Worm (Caenorhabditis elegans) whole organism, late embryonic: Measurements from ENCODE around the gene srh-209.

Source experiments
- C38D4.7 ChIP-seq: fragments of 200-800 bp; sonication (Bioruptor generic); optimal IDR thresholded peaks from 2 replicates; lab custom pipeline; 2018; ENCODE audit warnings: mild to moderate bottlenecking, missing genetic modification characterization, moderate library complexity, missing compliant biosample characterization
- ahr-1 ChIP-seq: sonication (generic microtip); optimal IDR thresholded peaks from 2 replicates; lab custom pipeline; 2016; ENCODE audit warnings: missing genetic modification characterization, missing compliant biosample characterization
- ceh-18 ChIP-seq: sonication (generic microtip); optimal IDR thresholded peaks from 2 replicates; lab custom pipeline; 2016; ENCODE audit warnings: missing genetic modification characterization, missing compliant biosample characterization
- ceh-19 ChIP-seq: fragments of 200-800 bp; sonication (Bioruptor generic); optimal IDR thresholded peaks from 2 replicates; lab custom pipeline; 2018; ENCODE audit warnings: mild to moderate bottlenecking, missing genetic modification characterization, missing compliant biosample characterization
- ceh-2 ChIP-seq: sonication (generic microtip); optimal IDR thresholded peaks from 2 replicates; lab custom pipeline; 2016; ENCODE audit warnings: missing genotype, missing genetic modification characterization, missing compliant biosample characterization
- ceh-24 ChIP-seq: sonication (generic microtip); optimal IDR thresholded peaks from 2 replicates; lab custom pipeline; 2016; ENCODE audit warnings: mild to moderate bottlenecking, missing genetic modification characterization, missing compliant biosample characterization
- ceh-34 ChIP-seq: sonication (generic microtip); optimal IDR thresholded peaks from 2 replicates; lab custom pipeline; 2016; ENCODE audit warnings: mild to moderate bottlenecking, missing genetic modification characterization, missing compliant biosample characterization
- ceh-45 ChIP-seq: fragments of 200-800 bp; sonication (Bioruptor generic); IDR thresholded peaks from 2 replicates; pipeline ENCODE4 v1.3.6; 2022; ENCODE audit warnings: missing genetic modification reagents, missing genetic modification characterization, missing compliant biosample characterization
- ceh-48 ChIP-seq: sonication (generic microtip); optimal IDR thresholded peaks from 2 replicates; lab custom pipeline; 2016; ENCODE audit warnings: missing genetic modification characterization, inconsistent platforms, missing compliant biosample characterization
- ceh-6 ChIP-seq: fragments of 200-800 bp; sonication (Bioruptor generic); optimal IDR thresholded peaks from 2 replicates; lab custom pipeline; 2018; ENCODE audit warnings: mild to moderate bottlenecking, missing genetic modification characterization, missing compliant biosample characterization
- che-1 ChIP-seq: sonication (generic microtip); optimal IDR thresholded peaks from 2 replicates; lab custom pipeline; 2016; ENCODE audit warnings: mild to moderate bottlenecking, missing genetic modification characterization, missing compliant biosample characterization
- dmd-4 ChIP-seq: sonication (generic microtip); optimal IDR thresholded peaks from 2 replicates; lab custom pipeline; 2016; ENCODE audit warnings: borderline replicate concordance, missing genetic modification characterization, missing compliant biosample characterization
- dve-1 ChIP-seq: sonication (generic microtip); optimal IDR thresholded peaks from 2 replicates; lab custom pipeline; 2017; ENCODE audit warnings: antibody characterized with exemption, mild to moderate bottlenecking, missing genetic modification characterization, missing compliant biosample characterization
- elt-4 ChIP-seq: sonication (generic microtip); optimal IDR thresholded peaks from 2 replicates; lab custom pipeline; 2016; ENCODE audit warnings: missing genetic modification characterization, missing compliant biosample characterization
- fax-1 ChIP-seq: sonication (generic microtip); optimal IDR thresholded peaks from 2 replicates; lab custom pipeline; 2016; ENCODE audit warnings: missing genotype, missing genetic modification characterization, missing compliant biosample characterization
- gmeb-2 ChIP-seq: sonication (generic microtip); optimal IDR thresholded peaks from 2 replicates; lab custom pipeline; 2016; ENCODE audit warnings: missing genetic modification characterization, inconsistent platforms, missing compliant biosample characterization
- hlh-13 ChIP-seq: fragments of 200-800 bp; sonication (Bioruptor generic); optimal IDR thresholded peaks from 2 replicates; lab custom pipeline; 2018; ENCODE audit warnings: mild to moderate bottlenecking, missing genetic modification characterization, missing compliant biosample characterization
- hlh-15 ChIP-seq: sonication (generic microtip); optimal IDR thresholded peaks from 2 replicates; lab custom pipeline; 2016; ENCODE audit warnings: missing genetic modification characterization, missing compliant biosample characterization
- hlh-8 ChIP-seq: sonication (generic microtip); optimal IDR thresholded peaks from 2 replicates; lab custom pipeline; 2016; ENCODE audit warnings: missing genotype, missing genetic modification characterization, missing compliant biosample characterization
- lim-6 ChIP-seq: sonication (generic microtip); optimal IDR thresholded peaks from 2 replicates; lab custom pipeline; 2016; ENCODE audit warnings: missing genetic modification characterization, missing compliant biosample characterization
- madf-2 ChIP-seq: sonication (generic microtip); optimal IDR thresholded peaks from 2 replicates; lab custom pipeline; 2017; ENCODE audit warnings: missing genetic modification characterization, missing compliant biosample characterization
- nhr-232 ChIP-seq: sonication (generic microtip); optimal IDR thresholded peaks from 2 replicates; lab custom pipeline; 2016; ENCODE audit warnings: missing genetic modification characterization, missing compliant biosample characterization
- odd-2 ChIP-seq: sonication (generic microtip); optimal IDR thresholded peaks from 2 replicates; lab custom pipeline; 2017; ENCODE audit warnings: antibody characterized with exemption, mild to moderate bottlenecking, missing genetic modification characterization, missing compliant biosample characterization
- pat-9 ChIP-seq: fragments of 200-800 bp; sonication (Bioruptor generic); optimal IDR thresholded peaks from 2 replicates; lab custom pipeline; 2018; ENCODE audit warnings: mild to moderate bottlenecking, missing genetic modification characterization, moderate library complexity, missing compliant biosample characterization
- ref-2 ChIP-seq: sonication (generic microtip); optimal IDR thresholded peaks from 2 replicates; lab custom pipeline; 2016; ENCODE audit warnings: missing genetic modification characterization, missing compliant biosample characterization
- rnt-1 ChIP-seq: sonication (generic microtip); optimal IDR thresholded peaks from 2 replicates; lab custom pipeline; 2016; ENCODE audit warnings: missing genetic modification characterization, missing compliant biosample characterization
- sox-2 ChIP-seq: fragments of 200-800 bp; sonication (Bioruptor generic); IDR thresholded peaks from 2 replicates; pipeline ENCODE4 v1.3.6; 2022; ENCODE audit warnings: missing genetic modification reagents, missing genetic modification characterization, missing compliant biosample characterization
- sox-4 ChIP-seq: sonication (generic microtip); optimal IDR thresholded peaks from 2 replicates; lab custom pipeline; 2017; ENCODE audit warnings: mild to moderate bottlenecking, missing genetic modification characterization, inconsistent platforms, missing compliant biosample characterization
- syd-9 ChIP-seq: sonication (generic microtip); optimal IDR thresholded peaks from 2 replicates; lab custom pipeline; 2016; ENCODE audit warnings: mild to moderate bottlenecking, missing genetic modification characterization, moderate library complexity, missing compliant biosample characterization
- tbx-7 ChIP-seq: sonication (generic microtip); optimal IDR thresholded peaks from 2 replicates; lab custom pipeline; 2016; ENCODE audit warnings: missing genotype, missing genetic modification characterization, missing compliant biosample characterization
- ttx-3 ChIP-seq: sonication (generic microtip); optimal IDR thresholded peaks from 2 replicates; lab custom pipeline; 2016; ENCODE audit warnings: missing genetic modification reagents, missing genetic modification characterization, missing compliant biosample characterization
- unc-3 ChIP-seq, 2 experiments: fragments of 200-800 bp in 1 of 2; sonication (Bioruptor generic) in 1 of 2; sonication (generic microtip) in 1 of 2; conservative IDR thresholded peaks in 1 of 2; optimal IDR thresholded peaks in 1 of 2; 2 replicates each; pipeline versions ENCODE4 v1.3.6 to Lab custom; 2016 to 2022; ENCODE audit warnings: missing compliant biosample characterization in 2 of 2, missing genetic modification characterization in 2 of 2, missing genetic modification reagents in 1 of 2
- unc-42 ChIP-seq: sonication (generic microtip); optimal IDR thresholded peaks from 2 replicates; lab custom pipeline; 2016; ENCODE audit warnings: missing genotype, missing genetic modification characterization, missing compliant biosample characterization
- unc-55 ChIP-seq: sonication (generic microtip); optimal IDR thresholded peaks from 2 replicates; lab custom pipeline; 2017; ENCODE audit warnings: missing biosample characterization, missing genetic modification reagents, missing genetic modification characterization
- unc-86 ChIP-seq: sonication (generic microtip); optimal IDR thresholded peaks from 2 replicates; lab custom pipeline; 2016; ENCODE audit warnings: missing genetic modification characterization, missing compliant biosample characterization
- ztf-16 ChIP-seq: sonication (generic microtip); optimal IDR thresholded peaks from 2 replicates; lab custom pipeline; 2017; ENCODE audit warnings: missing genetic modification characterization, missing compliant biosample characterization

The srh-209 gene

ce11 chrV:18410142-18410541, 5.5 kb upstream of the srh-209 start, which contains the start of gene srh-207:
Gene srh-207, minus strand, starts transcription at chrV:18410242.
- TF ChIP-seq che-1 (tag; lab: Kevin White, UChicago): no peak
- no peak for TF ChIP-seq ceh-18 (tag; lab: Kevin White, UChicago)
- TF ChIP-seq ceh-45 (GFP tag; lab: Robert Waterston, UW): no peak
- TF ChIP-seq tbx-7 (tag; lab: Kevin White, UChicago): no peak
- no peak for TF ChIP-seq elt-4 (tag; lab: Kevin White, UChicago)
- no peak for TF ChIP-seq dmd-4
- TF ChIP-seq hlh-13 (GFP tag; lab: Kevin White, UChicago): no peak
- no peak for TF ChIP-seq hlh-15 (tag; lab: Kevin White, UChicago)
- TF ChIP-seq ceh-2 (tag; lab: Kevin White, UChicago): no peak
- no peak for TF ChIP-seq unc-55
- TF ChIP-seq ceh-24 (tag; lab: Kevin White, UChicago): no peak
- no peak for TF ChIP-seq nhr-232 (tag; lab: Kevin White, UChicago)

DNA sequence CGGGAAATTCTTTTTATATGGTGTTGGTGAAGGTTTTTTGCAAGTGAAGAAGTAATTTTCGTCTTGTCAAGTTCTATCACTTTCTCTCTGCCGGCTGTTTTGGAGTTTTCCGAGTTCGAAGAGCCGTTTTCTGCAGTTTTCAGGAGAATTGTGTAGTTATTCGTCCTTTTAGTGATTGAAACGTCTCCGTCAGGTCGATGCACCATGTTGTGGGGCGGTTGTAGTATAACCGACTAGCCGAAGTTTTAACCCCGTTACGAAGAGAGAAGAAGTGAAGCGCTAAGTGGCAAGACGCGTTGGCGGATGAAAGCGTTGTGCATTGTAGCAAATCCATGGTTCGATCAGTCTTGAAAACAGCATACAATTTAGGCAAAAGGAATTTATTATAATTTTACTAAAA, 1.9 kb downstream of the srh-209 start:
- TF ChIP-seq unc-3 (GFP tag; conservative IDR thresholded peaks at IDR 0.05; lab: Robert Waterston, UW) (no peak), unc-3 (tag; optimal IDR thresholded peaks at IDR 0.05; lab: Kevin White, UChicago) (no peak), sox-4 (tag; lab: Kevin White, UChicago) (no peak)

- TF ChIP-seq dve-1 (tag; lab: Kevin White, UChicago): no peak
- no peak for TF ChIP-seq syd-9
- no peak for TF ChIP-seq rnt-1 (tag; lab: Kevin White, UChicago)
- no peak for TF ChIP-seq lim-6 (tag; lab: Kevin White, UChicago)
- no peak for TF ChIP-seq ceh-45 (GFP tag; lab: Robert Waterston, UW)
- no peak for TF ChIP-seq hlh-8 (tag; lab: Kevin White, UChicago)
- no peak for TF ChIP-seq pat-9 (tag; lab: Kevin White, UChicago)
- no peak for TF ChIP-seq tbx-7 (tag; lab: Kevin White, UChicago)
- no peak for TF ChIP-seq odd-2 (tag; lab: Kevin White, UChicago)
- TF ChIP-seq hlh-15 (tag; lab: Kevin White, UChicago): no peak
- TF ChIP-seq unc-3 (GFP tag; conservative IDR thresholded peaks at IDR 0.05; lab: Robert Waterston, UW): no peak
- no peak for TF ChIP-seq unc-3 (tag; optimal IDR thresholded peaks at IDR 0.05; lab: Kevin White, UChicago)
- no peak for TF ChIP-seq ceh-6
- TF ChIP-seq ceh-19 (GFP tag; lab: Kevin White, UChicago): no peak
- TF ChIP-seq madf-2 (tag; lab: Kevin White, UChicago): no peak
- TF ChIP-seq gmeb-2 (tag; lab: Kevin White, UChicago): no peak
Measured at ce11 chrV:18397814-18398213, 6.9 kb downstream of the srh-209 start, which contains the start of gene Y51A2B.16. Gene Y51A2B.16, minus strand, starts transcription at chrV:18397914.

ce11 chrV:18395649-18396048, 9.0 kb downstream of the srh-209 start, which contains the start of gene Y51A2B.9:
Gene Y51A2B.9, minus strand, starts transcription at chrV:18395749.
- no peak for TF ChIP-seq hlh-8 (tag; lab: Kevin White, UChicago)
- TF ChIP-seq sox-4 (tag; lab: Kevin White, UChicago): no peak
- no peak for TF ChIP-seq ceh-18 (tag; lab: Kevin White, UChicago)
- TF ChIP-seq C38D4.7 (GFP tag; lab: Kevin White, UChicago): no peak
- no peak for TF ChIP-seq sox-2 (GFP tag; lab: Robert Waterston, UW)
- TF ChIP-seq unc-55: no peak
- TF ChIP-seq ztf-16 (tag; lab: Kevin White, UChicago): no peak
- TF ChIP-seq, all 69 proteins: peak for 0

ce11 chrV:18394203-18394602, 10.5 kb downstream of the srh-209 start, which contains the start of gene Y51A2B.6:
Gene Y51A2B.6, minus strand, starts transcription at chrV:18394303.
- TF ChIP-seq ceh-34: no peak
- no peak for TF ChIP-seq gmeb-2 (tag; lab: Kevin White, UChicago)
- no peak for TF ChIP-seq ceh-48 (tag; lab: Kevin White, UChicago)
- no peak for TF ChIP-seq ztf-16 (tag; lab: Kevin White, UChicago)
- TF ChIP-seq hlh-13 (GFP tag; lab: Kevin White, UChicago): no peak
- no peak for TF ChIP-seq ttx-3 (tag; lab: Kevin White, UChicago)
- TF ChIP-seq odd-2 (tag; lab: Kevin White, UChicago): no peak
- TF ChIP-seq unc-86: no peak
- no peak for TF ChIP-seq unc-42 (tag; lab: Kevin White, UChicago)
- no peak for TF ChIP-seq dve-1 (tag; lab: Kevin White, UChicago)
- no peak for TF ChIP-seq ref-2 (tag; lab: Kevin White, UChicago)
- no peak for TF ChIP-seq fax-1 (tag; lab: Kevin White, UChicago)
- TF ChIP-seq ahr-1 (tag; lab: Kevin White, UChicago): no peak
